Fruit fly (Drosophila melanogaster) whole organism, embryonic: ENCODE measurements around the gene P58IPK.

Experiments
- Atf3 ChIP-seq: fragments of 200-800 bp; sonication (Bioruptor generic); optimal IDR thresholded peaks from 3 replicates; lab custom pipeline; 2016; ENCODE audit warnings: missing biosample characterization, missing genetic modification characterization
- CG10267 ChIP-seq: fragments of 200-800 bp; sonication (Bioruptor generic); optimal IDR thresholded peaks from 2 replicates; lab custom pipeline; 2018; ENCODE audit warnings: missing biosample characterization, mild to moderate bottlenecking, missing genetic modification characterization, moderate library complexity
- CG10321 ChIP-seq: fragments of 200-800 bp; sonication (Bioruptor generic); IDR thresholded peaks from 2 replicates; pipeline ENCODE4 v1.3.6; 2022; ENCODE audit warnings: missing biosample characterization, missing genetic modification characterization
- CG10959 ChIP-seq: fragments of 200-800 bp; sonication (Bioruptor generic); IDR thresholded peaks from 2 replicates; pipeline ENCODE4 v1.3.6; 2022; ENCODE audit warnings: missing biosample characterization, missing genetic modification characterization
- CG1233 ChIP-seq: fragments of 200-800 bp; sonication (Bioruptor generic); optimal IDR thresholded peaks from 4 replicates; lab custom pipeline; 2018; ENCODE audit warnings: missing biosample characterization, mild to moderate bottlenecking, missing genetic modification characterization
- CG13624 ChIP-seq: fragments of 200-800 bp; sonication (Bioruptor generic); optimal IDR thresholded peaks from 2 replicates; lab custom pipeline; 2016; ENCODE audit warnings: missing biosample characterization, missing genetic modification characterization
- CG17186 ChIP-seq: fragments of 200-800 bp; sonication (Bioruptor generic); optimal IDR thresholded peaks from 3 replicates; lab custom pipeline; 2017; ENCODE audit warnings: missing biosample characterization, missing genetic modification reagents, missing genetic modification characterization
- CG17612 ChIP-seq: fragments of 200-800 bp; sonication (Bioruptor generic); IDR thresholded peaks from 2 replicates; pipeline ENCODE4 v1.3.6; 2022; ENCODE audit warnings: missing biosample characterization, missing genetic modification characterization
- CG1792 ChIP-seq: fragments of 200-800 bp; sonication (Bioruptor generic); optimal IDR thresholded peaks from 2 replicates; lab custom pipeline; 2016; ENCODE audit warnings: missing biosample characterization, missing genetic modification characterization
- CG3838 ChIP-seq: fragments of 200-800 bp; sonication (Bioruptor generic); optimal IDR thresholded peaks from 3 replicates; lab custom pipeline; 2016; ENCODE audit warnings: missing biosample characterization, missing genetic modification characterization
- CG4424 ChIP-seq: fragments of 200-800 bp; sonication (Bioruptor generic); optimal IDR thresholded peaks from 3 replicates; lab custom pipeline; 2016; ENCODE audit warnings: missing biosample characterization, missing genetic modification characterization
- CG4707 ChIP-seq: fragments of 200-800 bp; sonication (Bioruptor generic); optimal IDR thresholded peaks from 2 replicates; lab custom pipeline; 2018; ENCODE audit warnings: missing biosample characterization, mild to moderate bottlenecking, missing genetic modification characterization, moderate library complexity
- CG4730 ChIP-seq: fragments of 200-800 bp; sonication (Bioruptor generic); IDR thresholded peaks from 2 replicates; pipeline ENCODE4 v1.3.6; 2022; ENCODE audit warnings: missing biosample characterization, missing genetic modification characterization
- CG6654 ChIP-seq: fragments of 200-800 bp; sonication (Bioruptor generic); optimal IDR thresholded peaks from 2 replicates; lab custom pipeline; 2017; ENCODE audit warnings: missing biosample characterization, mild to moderate bottlenecking, missing genetic modification characterization
- CG8388 ChIP-seq: fragments of 200-800 bp; sonication (Bioruptor generic); optimal IDR thresholded peaks from 2 replicates; lab custom pipeline; 2019; ENCODE audit warnings: missing biosample characterization, mild to moderate bottlenecking, missing genetic modification characterization, moderate library complexity
- CG9727 ChIP-seq: fragments of 200-800 bp; sonication (Bioruptor generic); optimal IDR thresholded peaks from 3 replicates; lab custom pipeline; 2017; ENCODE audit warnings: missing biosample characterization, mild to moderate bottlenecking, missing genetic modification characterization
- CG9797 ChIP-seq: fragments of 200-800 bp; sonication (Bioruptor generic); optimal IDR thresholded peaks from 3 replicates; lab custom pipeline; 2018; ENCODE audit warnings: missing biosample characterization, mild to moderate bottlenecking, missing genetic modification characterization
- Deaf1 ChIP-seq: fragments of 200-800 bp; optimal IDR thresholded peaks from 3 replicates; lab custom pipeline; 2019; ENCODE audit warnings: missing biosample characterization, mild to moderate bottlenecking, missing genetic modification characterization, moderate library complexity
- Doc3 ChIP-seq: fragments of 200-800 bp; sonication (Bioruptor generic); IDR thresholded peaks from 3 replicates; pipeline ENCODE4 v1.3.6; 2022; ENCODE audit warnings: missing biosample characterization, missing genetic modification characterization; ENCODE audit not compliant: partially characterized antibody
- Eip74EF ChIP-seq, 2 experiments: fragments of 200-800 bp in 1 of 2; fragments of >200 bp in 1 of 2; sonication (Bioruptor generic) in 1 of 2; optimal IDR thresholded peaks; 2 replicates each; lab custom pipeline; 2017 to 2019; ENCODE audit warnings: missing biosample characterization in 2 of 2, missing genetic modification characterization in 2 of 2, mild to moderate bottlenecking in 1 of 2, moderate library complexity in 1 of 2
- Hmx ChIP-seq: fragments of 200-800 bp; sonication (Bioruptor generic); optimal IDR thresholded peaks from 2 replicates; lab custom pipeline; 2016; ENCODE audit warnings: missing biosample characterization, missing genetic modification characterization
- Usf ChIP-seq: fragments of 200-800 bp; sonication (Bioruptor generic); optimal IDR thresholded peaks from 2 replicates; lab custom pipeline; 2017; ENCODE audit warnings: missing genotype, missing biosample characterization, missing genetic modification characterization
- abd-A ChIP-seq: fragments of 200-800 bp; sonication (Bioruptor generic); optimal IDR thresholded peaks from 3 replicates; lab custom pipeline; 2019; ENCODE audit warnings: missing biosample characterization, mild to moderate bottlenecking, missing genetic modification characterization, moderate library complexity
- aop ChIP-seq: fragments of 200-800 bp; sonication (Bioruptor generic); IDR thresholded peaks from 2 replicates; pipeline ENCODE4 v1.3.6; 2022; ENCODE audit warnings: missing biosample characterization, missing genetic modification characterization
- bab2 ChIP-seq: fragments of 200-800 bp; sonication (Bioruptor generic); optimal IDR thresholded peaks from 2 replicates; lab custom pipeline; 2016; ENCODE audit warnings: missing biosample characterization, missing genetic modification characterization
- chif ChIP-seq, 2 experiments: fragments of 200-800 bp; sonication (Bioruptor generic); optimal IDR thresholded peaks; 3 replicates each; lab custom pipeline; 2016; ENCODE audit warnings: missing biosample characterization in 2 of 2, missing genetic modification characterization in 2 of 2
- dati ChIP-seq: fragments of 200-800 bp; sonication (Bioruptor generic); IDR thresholded peaks from 2 replicates; pipeline ENCODE4 v1.3.6; 2022; ENCODE audit warnings: missing biosample characterization, missing genetic modification characterization
- dm ChIP-seq: fragments of 200-800 bp; sonication (Bioruptor generic); optimal IDR thresholded peaks from 3 replicates; lab custom pipeline; 2016; ENCODE audit warnings: missing biosample characterization, missing genetic modification characterization
- fd102C ChIP-seq: fragments of 200-800 bp; sonication (Bioruptor generic); optimal IDR thresholded peaks from 2 replicates; lab custom pipeline; 2018; ENCODE audit warnings: missing biosample characterization, mild to moderate bottlenecking, missing genetic modification characterization, moderate library complexity
- h ChIP-seq: fragments of >200 bp; optimal IDR thresholded peaks from 2 replicates; lab custom pipeline; 2017
- inv ChIP-seq: fragments of 200-800 bp; sonication (Bioruptor generic); IDR thresholded peaks from 2 replicates; pipeline ENCODE4 v1.3.6; 2022; ENCODE audit warnings: missing biosample characterization, missing genetic modification characterization; ENCODE audit not compliant: partially characterized antibody
- jing ChIP-seq: fragments of 200-800 bp; sonication (Bioruptor generic); optimal IDR thresholded peaks from 2 replicates; lab custom pipeline; 2018; ENCODE audit warnings: missing biosample characterization, mild to moderate bottlenecking, missing genetic modification characterization
- kay ChIP-seq: fragments of 200-800 bp; sonication (Bioruptor generic); optimal IDR thresholded peaks from 2 replicates; lab custom pipeline; 2016; ENCODE audit warnings: missing biosample characterization, missing genetic modification characterization
- klu ChIP-seq: fragments of 200-800 bp; sonication (Bioruptor generic); IDR thresholded peaks from 2 replicates; pipeline ENCODE4 v1.3.6; 2022; ENCODE audit warnings: missing biosample characterization, missing genetic modification characterization
- lilli ChIP-seq: fragments of 200-800 bp; sonication (Bioruptor generic); optimal IDR thresholded peaks from 3 replicates; lab custom pipeline; 2016; ENCODE audit warnings: missing biosample characterization, missing genetic modification characterization
- nerfin-2 ChIP-seq: fragments of 200-800 bp; sonication (Bioruptor generic); IDR thresholded peaks from 2 replicates; pipeline ENCODE4 v1.3.6; 2022; ENCODE audit warnings: missing biosample characterization, missing genetic modification characterization; ENCODE audit not compliant: partially characterized antibody
- pho ChIP-seq: fragments of 200-800 bp; sonication (Bioruptor generic); optimal IDR thresholded peaks from 2 replicates; lab custom pipeline; 2016; ENCODE audit warnings: missing biosample characterization, missing genetic modification characterization
- row ChIP-seq: fragments of 200-800 bp; sonication (Bioruptor generic); IDR thresholded peaks from 3 replicates; pipeline ENCODE4 v1.3.6; 2022; ENCODE audit warnings: missing biosample characterization, missing genetic modification characterization
- scrt ChIP-seq: fragments of 200-800 bp; sonication (Bioruptor generic); optimal IDR thresholded peaks from 2 replicates; lab custom pipeline; 2018; ENCODE audit warnings: missing biosample characterization, mild to moderate bottlenecking, missing genetic modification characterization, moderate library complexity
- slbo ChIP-seq: fragments of 200-800 bp; sonication (Bioruptor generic); IDR thresholded peaks from 2 replicates; pipeline ENCODE4 v1.3.6; 2022; ENCODE audit warnings: missing biosample characterization, missing genetic modification characterization
- sqz ChIP-seq: fragments of 200-800 bp; sonication (Bioruptor generic); optimal IDR thresholded peaks from 3 replicates; lab custom pipeline; 2018; ENCODE audit warnings: missing biosample characterization, mild to moderate bottlenecking, missing genetic modification characterization
- stc ChIP-seq: fragments of 200-800 bp; sonication (Bioruptor generic); IDR thresholded peaks from 2 replicates; pipeline ENCODE4 v1.3.6; 2022; ENCODE audit warnings: missing biosample characterization, missing genetic modification characterization

The P58IPK gene

dm6 chr3R:9559413-9560014, 27.2 kb upstream of the P58IPK start, which contains the start of the genes AP-1mu and MBD-like (continued):
- TF ChIP-seq jing (GFP tag; lab: Kevin White, UChicago) (no peak), CG1792 (peak; percentile 66), CG1233 (peak; percentile 51), stc (GFP tag; lab: Robert Waterston, UW) (no peak), slbo (GFP tag; lab: Robert Waterston, UW) (peak; percentile 80), Usf (GFP tag; lab: Kevin White, UChicago) (no peak), kay (peak; percentile 55), Atf3 (GFP tag; lab: Kevin White, UChicago) (peak; percentile 65), row (GFP tag; lab: Robert Waterston, UW) (peak; percentile 85), pho (GFP tag; lab: Kevin White, UChicago) (peak; percentile 68), CG8388 (GFP tag; lab: Kevin White, UChicago) (peak; percentile 27), CG10959 (GFP tag; lab: Robert Waterston, UW) (no peak), CG9797 (GFP tag; lab: Kevin White, UChicago) (peak; percentile 94), nerfin-2 (GFP tag; lab: Robert Waterston, UW) (no peak), CG10267 (peak; percentile 97), CG9727 (GFP tag; lab: Kevin White, UChicago) (peak; percentile 72), dm (GFP tag; lab: Kevin White, UChicago) (peak; percentile 30), CG10321 (GFP tag; lab: Robert Waterston, UW) (no peak), lilli (peak; percentile 85), Deaf1 (no peak), klu (peak; percentile 41; the same call in 1 of the 2 replicates), CG4707 (GFP tag; lab: Kevin White, UChicago) (no peak), bab2 (GFP tag; lab: Kevin White, UChicago) (peak; percentile 62), Hmx (GFP tag; lab: Kevin White, UChicago) (peak; percentile 27), CG6654 (GFP tag; lab: Kevin White, UChicago) (no peak), CG4730 (GFP tag; lab: Robert Waterston, UW) (peak; percentile 56), dati (GFP tag; lab: Robert Waterston, UW) (no peak), CG3838 (GFP tag; lab: Kevin White, UChicago) (no peak), CG13624 (GFP tag; lab: Kevin White, UChicago) (peak; percentile 55), h (lab: Kevin White, UChicago) (no peak), inv (GFP tag; lab: Robert Waterston, UW) (0 out of 2 replicates have a peak, but pooled peaks have one; percentile 13), aop (GFP tag; lab: Robert Waterston, UW) (no peak), chif (GFP tag; optimal IDR thresholded peaks at IDR 0.05; lab: Kevin White, UChicago) (peak; percentile 35 to 67), CG4424 (GFP tag; lab: Kevin White, UChicago) (peak; percentile 70), scrt (GFP tag; lab: Kevin White, UChicago) (no peak), sqz (no peak), CG17186 (peak; percentile 77), Doc3 (GFP tag; lab: Robert Waterston, UW) (no peak), abd-A (tag; lab: Kevin White, UChicago) (no peak), fd102C (GFP tag; lab: Kevin White, UChicago) (no peak), Eip74EF (GFP tag; optimal IDR thresholded peaks at IDR 0.05; lab: Kevin White, UChicago) (no peak), CG17612 (GFP tag; lab: Robert Waterston, UW) (no peak)
- TF ChIP-seq, all 482 proteins: peak for 295
